Fruit fly (Drosophila melanogaster): Measurements from ENCODE around the gene mRpL45.

Gene mRpL45

dm6 chr3R:22573590-22573989 is 44.7 kb upstream of the mRpL45 start (continued):
- peak; percentile 27 for TF ChIP-seq Hmr (GFP tag; optimal IDR thresholded peaks at IDR 0.05)
- no peak for TF ChIP-seq CG11696 (GFP tag; IDR thresholded peaks at IDR 0.05)
- no peak for TF ChIP-seq slbo (GFP tag; IDR thresholded peaks at IDR 0.05)
- TF ChIP-seq CG17359 (tag; optimal IDR thresholded peaks at IDR 0.05), result peak; percentile 39
- TF ChIP-seq sr (GFP tag; IDR thresholded peaks at IDR 0.05), result no peak
- TF ChIP-seq CoRest (tag; optimal IDR thresholded peaks at IDR 0.05), result peak; percentile 3
- TF ChIP-seq Awh (GFP tag; IDR thresholded peaks at IDR 0.05), result 0 out of 2 replicates have a peak, but pooled peaks have one; percentile 33
- TF ChIP-seq CG17912 (GFP tag; optimal IDR thresholded peaks at IDR 0.05), result peak; percentile 20
- peak; percentile 11 for TF ChIP-seq CG1233 (GFP tag; optimal IDR thresholded peaks at IDR 0.05)
- no peak for TF ChIP-seq chinmo (GFP tag; IDR thresholded peaks at IDR 0.05; ENCODE audit: partially characterized antibody)
- no peak for TF ChIP-seq CG3065 (GFP tag; optimal IDR thresholded peaks at IDR 0.05)
- TF ChIP-seq insv (GFP tag; optimal IDR thresholded peaks at IDR 0.05), result no peak
- TF ChIP-seq CG14014 (GFP tag; IDR thresholded peaks at IDR 0.05), result peak; percentile 41; the same call in 1 of the 2 replicates
- TF ChIP-seq HmgZ (tag; optimal IDR thresholded peaks at IDR 0.05), result no peak
- TF ChIP-seq cg (GFP tag; optimal IDR thresholded peaks at IDR 0.05), result no peak
- no peak for TF ChIP-seq CG3407 (GFP tag; optimal IDR thresholded peaks at IDR 0.05)
- TF ChIP-seq Lim3 (GFP tag; IDR thresholded peaks at IDR 0.05), result no peak
- TF ChIP-seq Med (GFP tag), result peak; percentile 75
- no peak for TF ChIP-seq CG2120 (GFP tag; optimal IDR thresholded peaks at IDR 0.05)
- no peak for TF ChIP-seq ro (GFP tag; IDR thresholded peaks at IDR 0.05)
- TF ChIP-seq bab2 (GFP tag; optimal IDR thresholded peaks at IDR 0.05), result no peak
- TF ChIP-seq Sry-δ (GFP tag; optimal IDR thresholded peaks at IDR 0.05), result no peak
- no peak for TF ChIP-seq CG8290 (GFP tag; optimal IDR thresholded peaks at IDR 0.05)
- peak in 1 of 2 experiments; percentile 25 for TF ChIP-seq CG8290 (tag; optimal IDR thresholded peaks at IDR 0.05)
- TF ChIP-seq salm (tag; optimal IDR thresholded peaks at IDR 0.05), result no peak
- no peak for TF ChIP-seq CG9876 (GFP tag; optimal IDR thresholded peaks at IDR 0.05)
- TF ChIP-seq kni (GFP tag; optimal IDR thresholded peaks at IDR 0.05), result peak; percentile 56
- peak; percentile 8 for TF ChIP-seq odd (GFP tag; optimal IDR thresholded peaks at IDR 0.05)
- TF ChIP-seq CG31224 (GFP tag; IDR thresholded peaks at IDR 0.05), result no peak
- TF ChIP-seq CG4707 (GFP tag; optimal IDR thresholded peaks at IDR 0.05), result peak; percentile 25
- TF ChIP-seq CG7987 (GFP tag; optimal IDR thresholded peaks at IDR 0.05), result peak; percentile 5
- TF ChIP-seq nau (GFP tag; optimal IDR thresholded peaks at IDR 0.05), result peak; percentile 2
- TF ChIP-seq Camta (GFP tag; optimal IDR thresholded peaks at IDR 0.05), result no peak
- TF ChIP-seq CG11723 (GFP tag; optimal IDR thresholded peaks at IDR 0.05), result peak; percentile 18
- TF ChIP-seq wek (GFP tag; optimal IDR thresholded peaks at IDR 0.05), result peak; percentile 58
- TF ChIP-seq CG2202 (tag; optimal IDR thresholded peaks at IDR 0.05), result peak; percentile 5
- TF ChIP-seq CrebB (tag; optimal IDR thresholded peaks at IDR 0.05), result peak; percentile 35
- no peak for TF ChIP-seq slp2 (GFP tag; optimal IDR thresholded peaks at IDR 0.05)
- no peak for TF ChIP-seq Atf3 (GFP tag; optimal IDR thresholded peaks at IDR 0.05)
- TF ChIP-seq CG13296 (GFP tag; optimal IDR thresholded peaks at IDR 0.05), result peak; percentile 41
- no peak for TF ChIP-seq CG6765 (GFP tag; optimal IDR thresholded peaks at IDR 0.05)
- TF ChIP-seq Trl (optimal IDR thresholded peaks at IDR 0.05), result no peak
- no peak for TF ChIP-seq Trl (GFP tag; optimal IDR thresholded peaks at IDR 0.05)
- TF ChIP-seq PHDP (tag; optimal IDR thresholded peaks at IDR 0.05), result peak; percentile 37
- TF ChIP-seq lab (GFP tag; optimal IDR thresholded peaks at IDR 0.05), result peak; percentile 51
- TF ChIP-seq bsh (GFP tag; optimal IDR thresholded peaks at IDR 0.05), result peak in 1 of 2 experiments; percentile 2
- TF ChIP-seq Side (GFP tag; optimal IDR thresholded peaks at IDR 0.05), result no peak
- TF ChIP-seq Lhr (GFP tag; optimal IDR thresholded peaks at IDR 0.05), result no peak
- TF ChIP-seq CG12659 (GFP tag; optimal IDR thresholded peaks at IDR 0.05), result peak; percentile 21
- TF ChIP-seq CG1529 (GFP tag; optimal IDR thresholded peaks at IDR 0.05), result peak; percentile 34
- TF ChIP-seq BtbVII (GFP tag; optimal IDR thresholded peaks at IDR 0.05), result peak; percentile 36
